Fruit fly (Drosophila melanogaster) whole organism, prepupa: Measurements from ENCODE around the gene CG9555.

Experiments used
- Blimp-1 ChIP-seq: fragments of 200-800 bp; sonication (Bioruptor generic); optimal IDR thresholded peaks from 3 replicates; lab custom pipeline; 2017; ENCODE audit warnings: missing biosample characterization, missing genetic modification characterization, mild to moderate bottlenecking, moderate library complexity, missing genetic modification reagents
- CG10631 ChIP-seq: fragments of 200-800 bp; sonication (Bioruptor generic); optimal IDR thresholded peaks from 2 replicates; lab custom pipeline; 2016; ENCODE audit warnings: missing biosample characterization, missing genetic modification characterization
- CG11294 ChIP-seq: fragments of 200-800 bp; sonication (Bioruptor generic); IDR thresholded peaks from 2 replicates; pipeline ENCODE4 v1.3.6; 2022; ENCODE audit warnings: missing biosample characterization, missing genetic modification characterization
- CG11762 ChIP-seq: fragments of 200-800 bp; sonication (Bioruptor generic); optimal IDR thresholded peaks from 3 replicates; lab custom pipeline; 2016; ENCODE audit warnings: missing biosample characterization, missing genetic modification characterization; ENCODE audit not compliant: insufficient read depth
- CG11902 ChIP-seq: fragments of 200-800 bp; sonication (Bioruptor generic); optimal IDR thresholded peaks from 3 replicates; lab custom pipeline; 2016; ENCODE audit warnings: missing biosample characterization, missing genetic modification characterization
- CG15336 ChIP-seq: fragments of 200-800 bp; sonication (Bioruptor generic); IDR thresholded peaks from 2 replicates; pipeline ENCODE4 v1.3.6; 2022; ENCODE audit warnings: missing biosample characterization, missing genetic modification characterization
- CG16779 ChIP-seq: fragments of 200-800 bp; sonication (Bioruptor generic); optimal IDR thresholded peaks from 3 replicates; lab custom pipeline; 2017; ENCODE audit warnings: missing biosample characterization, mild to moderate bottlenecking, missing genetic modification characterization
- CG3032 ChIP-seq: fragments of 200-800 bp; optimal IDR thresholded peaks from 2 replicates; lab custom pipeline; 2019; ENCODE audit warnings: missing biosample characterization, mild to moderate bottlenecking, missing genetic modification characterization, moderate library complexity
- CG31627 ChIP-seq: fragments of 200-800 bp; sonication (Bioruptor generic); optimal IDR thresholded peaks from 3 replicates; lab custom pipeline; 2016; ENCODE audit warnings: missing biosample characterization, missing genetic modification characterization
- CG32006 ChIP-seq: fragments of 200-800 bp; sonication (Bioruptor generic); optimal IDR thresholded peaks from 3 replicates; lab custom pipeline; 2017; ENCODE audit warnings: missing biosample characterization, mild to moderate bottlenecking, missing genetic modification characterization
- CG34406 ChIP-seq: fragments of 200-800 bp; sonication (Bioruptor generic); optimal IDR thresholded peaks from 3 replicates; lab custom pipeline; 2016; ENCODE audit warnings: missing biosample characterization, missing genetic modification characterization
- CG3919 ChIP-seq: fragments of 200-800 bp; sonication (Bioruptor generic); optimal IDR thresholded peaks from 3 replicates; lab custom pipeline; 2016; ENCODE audit warnings: missing biosample characterization, missing genetic modification characterization
- CG6276 ChIP-seq: fragments of 200-800 bp; sonication (Bioruptor generic); optimal IDR thresholded peaks from 2 replicates; lab custom pipeline; 2017; ENCODE audit warnings: missing biosample characterization, mild to moderate bottlenecking, missing genetic modification characterization
- CG6854 ChIP-seq: fragments of 200-800 bp; sonication (Bioruptor generic); optimal IDR thresholded peaks from 2 replicates; lab custom pipeline; 2017; ENCODE audit warnings: missing biosample characterization, mild to moderate bottlenecking, missing genetic modification characterization
- CG8119 ChIP-seq: fragments of 200-800 bp; sonication (Bioruptor generic); IDR thresholded peaks from 3 replicates; pipeline ENCODE4 v1.3.6; 2022; ENCODE audit warnings: missing biosample characterization, missing genetic modification characterization
- CG8319 ChIP-seq: fragments of 200-800 bp; sonication (Bioruptor generic); optimal IDR thresholded peaks from 3 replicates; lab custom pipeline; 2016; ENCODE audit warnings: missing biosample characterization, missing genetic modification characterization
- CG8632 ChIP-seq: fragments of 200-800 bp; sonication (Bioruptor generic); optimal IDR thresholded peaks from 3 replicates; lab custom pipeline; 2016; ENCODE audit warnings: missing biosample characterization, missing genetic modification characterization
- CG9139 ChIP-seq: fragments of 200-800 bp; sonication (Bioruptor generic); optimal IDR thresholded peaks from 3 replicates; lab custom pipeline; 2017; ENCODE audit warnings: missing biosample characterization, mild to moderate bottlenecking, missing genetic modification characterization
- Eip75B ChIP-seq: fragments of 200-800 bp; sonication (Bioruptor generic); optimal IDR thresholded peaks from 3 replicates; lab custom pipeline; 2016; ENCODE audit warnings: missing biosample characterization, missing genetic modification characterization
- Eip78C ChIP-seq: fragments of 200-800 bp; sonication (Bioruptor generic); peaks from one replicate; lab custom pipeline; 2016; ENCODE audit warnings: missing biosample characterization, missing genetic modification characterization
- Eip93F ChIP-seq: fragments of 200-800 bp; sonication (Bioruptor generic); optimal IDR thresholded peaks from 2 replicates; lab custom pipeline; 2016; ENCODE audit warnings: missing biosample characterization, mild to moderate bottlenecking, missing genetic modification characterization
- Ets21C ChIP-seq: fragments of 200-800 bp; sonication (Bioruptor generic); optimal IDR thresholded peaks from 3 replicates; lab custom pipeline; 2016; ENCODE audit warnings: missing biosample characterization, missing genetic modification characterization
- Ets96B ChIP-seq: fragments of 200-800 bp; optimal IDR thresholded peaks from 2 replicates; lab custom pipeline; 2019; ENCODE audit warnings: missing biosample characterization, mild to moderate bottlenecking, missing genetic modification characterization, moderate library complexity
- Gug ChIP-seq: fragments of 200-800 bp; sonication (Bioruptor generic); IDR thresholded peaks from 2 replicates; pipeline ENCODE4 v1.3.6; 2022; ENCODE audit warnings: missing biosample characterization, missing genetic modification characterization
- Hr38 ChIP-seq: sonication (Bioruptor generic); optimal IDR thresholded peaks from 2 replicates; lab custom pipeline; 2016; ENCODE audit warnings: missing biosample characterization, missing genetic modification characterization
- Hr39 ChIP-seq: fragments of 200-800 bp; sonication (Bioruptor generic); optimal IDR thresholded peaks from 2 replicates; lab custom pipeline; 2016; ENCODE audit warnings: missing biosample characterization, missing genetic modification characterization
- Lpt ChIP-seq: fragments of 200-800 bp; sonication (Bioruptor generic); optimal IDR thresholded peaks from 3 replicates; lab custom pipeline; 2016; ENCODE audit warnings: missing biosample characterization, missing genetic modification characterization
- Met ChIP-seq: fragments of 200-800 bp; sonication (Bioruptor generic); optimal IDR thresholded peaks from 3 replicates; lab custom pipeline; 2016; ENCODE audit warnings: missing biosample characterization, missing genetic modification characterization
- OdsH ChIP-seq: fragments of 200-800 bp; sonication (Bioruptor generic); optimal IDR thresholded peaks from 3 replicates; lab custom pipeline; 2016; ENCODE audit warnings: missing biosample characterization, missing genetic modification characterization
- Smox ChIP-seq: fragments of 200-800 bp; sonication (Bioruptor generic); optimal IDR thresholded peaks from 3 replicates; lab custom pipeline; 2016; ENCODE audit warnings: missing biosample characterization, missing genetic modification characterization
- Sox102F ChIP-seq: fragments of 200-800 bp; sonication (Bioruptor generic); optimal IDR thresholded peaks from 2 replicates; lab custom pipeline; 2016; ENCODE audit warnings: missing biosample characterization, mild to moderate bottlenecking, missing genetic modification characterization
- Sox15 ChIP-seq: fragments of 200-800 bp; sonication (Bioruptor generic); optimal IDR thresholded peaks from 3 replicates; lab custom pipeline; 2016; ENCODE audit warnings: missing biosample characterization, missing genetic modification characterization
- achi ChIP-seq: fragments of 200-800 bp; sonication (Bioruptor generic); optimal IDR thresholded peaks from 3 replicates; lab custom pipeline; 2016; ENCODE audit warnings: missing biosample characterization, missing genetic modification characterization
- acj6 ChIP-seq: fragments of 200-800 bp; sonication (Bioruptor generic); optimal IDR thresholded peaks from 3 replicates; lab custom pipeline; 2016; ENCODE audit warnings: missing biosample characterization, missing genetic modification characterization
- dac ChIP-seq: fragments of 200-800 bp; sonication (Bioruptor generic); optimal IDR thresholded peaks from 2 replicates; lab custom pipeline; 2017; ENCODE audit warnings: missing biosample characterization, mild to moderate bottlenecking, missing genetic modification characterization
- dsx ChIP-seq: fragments of 200-800 bp; optimal IDR thresholded peaks from 3 replicates; lab custom pipeline; 2019; ENCODE audit warnings: missing biosample characterization, mild to moderate bottlenecking, missing genetic modification characterization, moderate library complexity; ENCODE audit not compliant: poor library complexity, severe bottlenecking
- eg ChIP-seq: fragments of 200-800 bp; sonication (Bioruptor generic); IDR thresholded peaks from 3 replicates; pipeline ENCODE4 v1.3.6; 2022; ENCODE audit warnings: missing biosample characterization, missing genetic modification characterization
- esn ChIP-seq: fragments of 200-800 bp; sonication (Bioruptor generic); optimal IDR thresholded peaks from 2 replicates; lab custom pipeline; 2016; ENCODE audit warnings: missing biosample characterization, mild to moderate bottlenecking, missing genetic modification characterization, moderate library complexity
- fd59A ChIP-seq: fragments of 200-800 bp; sonication (Bioruptor generic); optimal IDR thresholded peaks from 2 replicates; lab custom pipeline; 2017; ENCODE audit warnings: missing biosample characterization, mild to moderate bottlenecking, missing genetic modification characterization, missing genetic modification reagents
- fd85E ChIP-seq: fragments of 200-800 bp; sonication (Bioruptor generic); optimal IDR thresholded peaks from 3 replicates; lab custom pipeline; 2016; ENCODE audit warnings: missing biosample characterization, missing genetic modification characterization
- fkh ChIP-seq: fragments of 200-800 bp; sonication (Bioruptor generic); optimal IDR thresholded peaks from 3 replicates; lab custom pipeline; 2017; ENCODE audit warnings: missing biosample characterization, mild to moderate bottlenecking, missing genetic modification characterization, moderate library complexity
- pdm3 ChIP-seq: fragments of 200-800 bp; sonication (Bioruptor generic); optimal IDR thresholded peaks from 3 replicates; lab custom pipeline; 2016; ENCODE audit warnings: missing biosample characterization, missing genetic modification characterization
- ss ChIP-seq, 2 experiments: fragments of 200-800 bp; sonication (Bioruptor generic); optimal IDR thresholded peaks; 2 replicates in 1 of 2; 3 replicates in 1 of 2; lab custom pipeline; 2017 to 2018; ENCODE audit warnings: mild to moderate bottlenecking in 2 of 2, missing biosample characterization in 2 of 2, missing genetic modification characterization in 2 of 2, moderate library complexity in 1 of 2
- svp ChIP-seq: fragments of 200-800 bp; sonication (Bioruptor generic); peaks from one replicate; lab custom pipeline; 2016; ENCODE audit warnings: missing biosample characterization, missing genetic modification characterization
- topi ChIP-seq: fragments of 200-800 bp; sonication (Bioruptor generic); optimal IDR thresholded peaks from 3 replicates; lab custom pipeline; 2016; ENCODE audit warnings: missing biosample characterization, missing genetic modification characterization

Gene CG9555

DNA sequence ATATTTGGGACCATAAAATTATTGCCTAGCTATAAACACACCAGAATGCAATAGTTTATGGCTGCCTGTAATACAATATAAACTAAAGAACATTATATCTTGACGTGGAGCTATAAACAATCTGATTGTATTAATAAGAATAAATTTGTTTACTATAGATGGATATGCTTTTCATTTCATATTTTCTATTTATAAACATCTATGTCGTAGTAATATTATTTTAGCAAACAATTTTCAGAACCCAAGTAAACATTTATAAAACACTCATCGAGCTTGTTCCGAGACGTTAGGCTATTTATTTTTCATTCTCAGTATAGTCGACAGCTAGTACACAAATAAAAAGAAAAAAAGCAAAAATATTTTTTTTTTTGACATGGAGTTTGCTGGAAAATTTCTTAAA, 11.2 kb upstream of the CG9555 start, which contains the start of gene CG18662:
Gene CG18662, plus strand, starts transcription at position 301 of the 400 bp plus-strand sequence.
- TF ChIP-seq CG11902 (GFP tag; lab: Kevin White, UChicago) = no peak
- no peak for TF ChIP-seq acj6 (GFP tag; lab: Kevin White, UChicago)

- TF ChIP-seq Smox (GFP tag; lab: Kevin White, UChicago) (no peak), CG8632 (GFP tag; lab: Kevin White, UChicago) (no peak), CG9139 (GFP tag; lab: Kevin White, UChicago) (no peak), eg (no peak), fkh (peak; percentile 47), Eip78C (peak; percentile 15), CG34406 (GFP tag; lab: Kevin White, UChicago) (no peak)
- TF ChIP-seq, all 60 proteins: peak for 2
These were observed 8.8 kb upstream of the CG9555 start for dm6 chr2L:8982584-8983302.

DNA sequence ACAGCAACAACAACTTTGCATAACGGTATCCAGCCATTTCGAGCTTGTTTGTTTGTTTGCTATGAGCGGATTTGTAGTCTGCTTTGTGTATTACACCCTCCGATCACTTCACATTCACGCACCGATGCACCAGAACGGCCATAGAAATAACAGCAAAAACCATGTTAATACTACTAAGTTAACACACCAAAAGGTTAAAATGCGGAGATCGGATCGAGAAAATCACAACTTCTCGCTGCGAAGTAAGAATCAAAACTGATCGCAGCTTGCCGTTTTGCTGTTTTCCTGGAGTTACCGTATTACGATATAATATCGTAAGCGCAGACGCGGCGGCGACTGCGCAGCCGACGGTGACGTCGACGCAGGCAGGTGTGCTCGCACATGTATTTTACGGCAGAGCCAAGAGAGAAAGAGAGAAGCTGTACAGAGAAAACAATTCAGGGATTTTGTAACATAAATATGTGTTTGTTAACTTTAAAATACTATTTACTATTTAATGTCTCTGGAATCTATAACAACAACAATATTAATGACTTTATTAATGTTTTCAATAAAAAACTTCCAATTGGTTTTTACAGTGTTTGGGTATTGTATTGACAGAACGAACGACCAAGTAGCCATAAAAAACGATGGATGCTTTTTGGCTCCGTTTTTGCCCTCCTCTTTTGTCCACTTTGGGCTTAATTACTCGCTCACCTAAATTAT, 6.8 kb upstream of the CG9555 start, which contains the start of gene CG13101:
Gene CG13101, minus strand, starts transcription at position 259 of the 705 bp plus-strand sequence.
- TF ChIP-seq esn = peak; percentile 98
- peak; percentile 95 for TF ChIP-seq CG31627 (GFP tag; lab: Kevin White, UChicago)
- peak; percentile 95 for TF ChIP-seq CG8632 (GFP tag; lab: Kevin White, UChicago)
- TF ChIP-seq Sox102F (GFP tag; lab: Kevin White, UChicago) = peak; percentile 94
- TF ChIP-seq Blimp-1 (GFP tag; lab: Kevin White, UChicago) = peak; percentile 88
- peak; percentile 98 for TF ChIP-seq CG8119 (GFP tag; lab: Robert Waterston, UW)
- peak; percentile 90 for TF ChIP-seq Ets21C (GFP tag; lab: Kevin White, UChicago)
- TF ChIP-seq Hr38 = no peak
- TF ChIP-seq Hr39 = peak; percentile 91
- TF ChIP-seq svp (GFP tag; lab: Kevin White, UChicago) = peak; percentile 98
- TF ChIP-seq CG8319 (GFP tag; lab: Kevin White, UChicago) = peak; percentile 88
- TF ChIP-seq CG11902 (GFP tag; lab: Kevin White, UChicago) = peak; percentile 86
- TF ChIP-seq fd59A (GFP tag; lab: Kevin White, UChicago) = peak; percentile 85
- TF ChIP-seq CG3032 (tag; lab: Kevin White, UChicago) = peak; percentile 93
- TF ChIP-seq Gug = peak; percentile 95
- TF ChIP-seq CG6276 (GFP tag; lab: Kevin White, UChicago) = peak; percentile 93
- TF ChIP-seq CG10631 (GFP tag; lab: Kevin White, UChicago) = peak; percentile 95
- TF ChIP-seq pdm3 (GFP tag; lab: Kevin White, UChicago) = peak; percentile 96
- TF ChIP-seq dac (GFP tag; lab: Kevin White, UChicago) = peak; percentile 57
- TF ChIP-seq Eip78C = peak; percentile 99
- TF ChIP-seq CG15336 (GFP tag; lab: Robert Waterston, UW) = peak; percentile 98
- TF ChIP-seq Eip93F (GFP tag; lab: Kevin White, UChicago) = peak; percentile 72
- TF ChIP-seq CG16779 = peak; percentile 76
- peak; percentile 86 to 90 for TF ChIP-seq ss (GFP tag; optimal IDR thresholded peaks at IDR 0.05; lab: Kevin White, UChicago)
- peak; percentile 94 for TF ChIP-seq dsx
- TF ChIP-seq topi (GFP tag; lab: Kevin White, UChicago) = peak; percentile 97
- TF ChIP-seq Ets96B (tag; lab: Kevin White, UChicago) = peak; percentile 86
- TF ChIP-seq CG6854 = no peak
- TF ChIP-seq CG32006 (GFP tag; lab: Kevin White, UChicago) = peak; percentile 94
- TF ChIP-seq Lpt (GFP tag; lab: Kevin White, UChicago) = peak; percentile 92
- TF ChIP-seq CG11294 (GFP tag; lab: Robert Waterston, UW) = peak; percentile 92
- TF ChIP-seq Eip75B (GFP tag; lab: Kevin White, UChicago) = peak; percentile 91
- peak; percentile 77 for TF ChIP-seq fd85E (GFP tag; lab: Kevin White, UChicago)
- peak; percentile 98 for TF ChIP-seq CG3919 (GFP tag; lab: Kevin White, UChicago)
- TF ChIP-seq Met (GFP tag; lab: Kevin White, UChicago) = peak; percentile 96
- TF ChIP-seq achi = peak; percentile 96
- TF ChIP-seq Sox15 (GFP tag; lab: Kevin White, UChicago) = peak; percentile 80
- peak; percentile 94 for TF ChIP-seq CG11762 (GFP tag; lab: Kevin White, UChicago)
- TF ChIP-seq OdsH (GFP tag; lab: Kevin White, UChicago) = peak; percentile 96
